Worm (Caenorhabditis elegans): ENCODE results near the gene fbxa-39.

fbxa-39 gene

DNA sequence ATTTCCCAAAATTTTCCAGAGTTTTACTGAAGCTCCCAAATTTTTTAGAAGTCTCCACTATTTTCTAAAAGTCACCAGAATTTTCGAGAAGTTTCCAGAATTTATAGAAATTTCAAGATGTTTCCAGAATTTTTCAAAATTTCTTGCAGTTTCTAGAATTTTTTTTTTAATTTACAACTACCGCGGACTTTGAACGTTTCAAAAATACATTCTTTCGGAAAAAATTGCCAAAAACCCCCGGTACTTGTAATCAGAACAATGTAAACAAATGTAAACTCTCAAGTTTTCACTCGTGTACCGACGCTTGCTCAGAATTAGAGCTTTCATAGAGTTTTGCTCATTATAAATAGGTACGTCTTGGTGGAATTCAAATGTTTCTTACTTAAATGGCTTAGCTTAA, at the start of gene fbxa-39:
Gene fbxa-39 (plus strand): TSS at position 301 of the 400 bp plus-strand sequence.
- TF ChIP-seq nhr-25 (tag; optimal IDR thresholded peaks at IDR 0.05) (no peak), egl-27 (tag; optimal IDR thresholded peaks at IDR 0.05) (no peak), nhr-11 (tag; optimal IDR thresholded peaks at IDR 0.05) (no peak)

ce11 chrIII:2223932-2224331, 48.9 kb upstream of the fbxa-39 start, which contains the start of gene srd-65:
TSS of gene srd-65 (minus strand) at chrIII:2224032.
- TF ChIP-seq nhr-43 (tag; optimal IDR thresholded peaks at IDR 0.05; ENCODE audit: poor library complexity, severe bottlenecking) (no peak), egl-5 (tag; optimal IDR thresholded peaks at IDR 0.05) (no peak), unc-39 (tag; optimal IDR thresholded peaks at IDR 0.05) (no peak), aly-2 (tag; optimal IDR thresholded peaks at IDR 0.05) (no peak)

DNA sequence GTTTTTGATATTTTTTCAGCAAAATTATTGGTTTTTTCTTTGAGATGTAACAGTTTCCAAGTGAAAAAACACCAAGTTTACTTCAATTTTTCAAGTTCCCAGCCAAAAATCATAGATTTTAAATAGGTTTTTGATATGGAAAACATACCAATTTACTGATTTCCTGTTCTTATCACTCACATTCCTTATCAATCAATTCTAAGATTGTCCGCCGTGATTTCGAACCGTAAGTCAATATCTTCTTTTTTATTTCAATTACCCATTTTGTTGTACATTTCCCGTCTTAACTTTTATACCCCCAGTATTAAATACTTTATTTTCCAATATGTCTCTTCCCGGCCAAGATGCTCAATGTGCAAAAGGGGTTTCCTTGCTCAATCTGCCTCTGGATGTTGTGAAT, 48.4 kb upstream of the fbxa-39 start, which contains the start of gene fbxa-38:
Gene fbxa-38 (plus strand): TSS at position 195 of the 400 bp plus-strand sequence.
- TF ChIP-seq pha-4 (tag; optimal IDR thresholded peaks at IDR 0.05) (no peak), unc-39 (tag; optimal IDR thresholded peaks at IDR 0.05) (no peak), mdl-1 (tag; optimal IDR thresholded peaks at IDR 0.05) (no peak), fkh-10 (GFP tag; optimal IDR thresholded peaks at IDR 0.05) (no peak), egl-5 (tag; optimal IDR thresholded peaks at IDR 0.05) (no peak), nhr-25 (tag; optimal IDR thresholded peaks at IDR 0.05) (no peak), elt-2 (tag; optimal IDR thresholded peaks at IDR 0.05) (no peak), fkh-2 (tag; optimal IDR thresholded peaks at IDR 0.05) (no peak), nhr-77 (tag; optimal IDR thresholded peaks at IDR 0.05) (no peak), lin-15B (tag; optimal IDR thresholded peaks at IDR 0.05) (no peak), ceh-9 (tag; optimal IDR thresholded peaks at IDR 0.05) (no peak), daf-12 (tag; optimal IDR thresholded peaks at IDR 0.05) (no peak), ztf-4 (tag; optimal IDR thresholded peaks at IDR 0.05) (no peak), elt-3 (tag; optimal IDR thresholded peaks at IDR 0.05) (no peak), ztf-11 (tag; optimal IDR thresholded peaks at IDR 0.05) (no peak)

DNA sequence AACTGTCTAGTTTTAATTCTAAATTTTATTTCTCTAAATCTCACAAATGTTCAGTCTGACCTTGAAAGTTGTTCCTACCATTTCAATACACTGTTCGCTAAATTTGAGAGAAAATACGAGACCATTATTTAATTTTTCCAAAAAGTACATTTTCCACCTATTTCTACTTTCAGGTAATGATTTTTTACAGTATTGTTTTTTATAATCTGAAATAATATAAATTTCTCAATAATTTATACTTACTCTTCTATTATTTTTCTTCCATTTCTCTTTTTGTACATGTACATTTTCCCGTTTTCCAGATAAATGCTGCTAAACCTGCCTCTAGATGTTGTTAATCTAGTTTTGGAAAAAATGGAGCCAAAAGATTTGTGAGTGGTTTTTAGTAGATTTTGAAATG, 45.4 kb upstream of the fbxa-39 start, which contains the start of gene fbxa-62:
Gene fbxa-62 (plus strand): TSS at position 301 of the 400 bp plus-strand sequence.
- no peak for TF ChIP-seq ztf-4 (tag; optimal IDR thresholded peaks at IDR 0.05)
- TF ChIP-seq fos-1 (tag; optimal IDR thresholded peaks at IDR 0.05): no peak
- TF ChIP-seq R02D3.7 (tag; optimal IDR thresholded peaks at IDR 0.05): no peak
- no peak for TF ChIP-seq fkh-2 (tag; optimal IDR thresholded peaks at IDR 0.05)
- no peak for TF ChIP-seq ztf-11 (tag; optimal IDR thresholded peaks at IDR 0.05)
- TF ChIP-seq unc-39 (tag; optimal IDR thresholded peaks at IDR 0.05): no peak
- TF ChIP-seq nhr-11 (tag; optimal IDR thresholded peaks at IDR 0.05): no peak
- no peak for TF ChIP-seq ama-1 (optimal IDR thresholded peaks at IDR 0.05)
- TF ChIP-seq tbx-2 (tag; optimal IDR thresholded peaks at IDR 0.05): no peak
- TF ChIP-seq ZK546.5 (tag; optimal IDR thresholded peaks at IDR 0.05): no peak
- TF ChIP-seq nhr-76 (tag; optimal IDR thresholded peaks at IDR 0.05): no peak
- no peak for TF ChIP-seq elt-2 (tag; optimal IDR thresholded peaks at IDR 0.05)
- no peak for TF ChIP-seq lin-39 (tag; optimal IDR thresholded peaks at IDR 0.05)
- no peak for TF ChIP-seq pha-4 (tag; optimal IDR thresholded peaks at IDR 0.05)

ce11 chrIII:2232360-2232759, 40.5 kb upstream of the fbxa-39 start, which contains the start of gene fbxa-47:
TSS of gene fbxa-47 (minus strand) at chrIII:2232460.
- TF ChIP-seq nhr-77 (tag; optimal IDR thresholded peaks at IDR 0.05) (no peak), ceh-16 (tag; optimal IDR thresholded peaks at IDR 0.05) (no peak), lin-15B (tag; optimal IDR thresholded peaks at IDR 0.05) (no peak), skn-1 (tag; optimal IDR thresholded peaks at IDR 0.05) (no peak), tbx-2 (tag; optimal IDR thresholded peaks at IDR 0.05) (no peak), sea-2 (GFP tag; optimal IDR thresholded peaks at IDR 0.05) (no peak), nhr-76 (tag; optimal IDR thresholded peaks at IDR 0.05) (no peak), aly-2 (tag; optimal IDR thresholded peaks at IDR 0.05) (no peak), nhr-237 (tag; optimal IDR thresholded peaks at IDR 0.05) (no peak), ztf-11 (tag; optimal IDR thresholded peaks at IDR 0.05) (no peak), egl-27 (tag; optimal IDR thresholded peaks at IDR 0.05) (no peak), lin-39 (tag; optimal IDR thresholded peaks at IDR 0.05) (no peak), unc-39 (tag; optimal IDR thresholded peaks at IDR 0.05) (no peak), nhr-11 (tag; optimal IDR thresholded peaks at IDR 0.05) (no peak), pha-4 (tag; optimal IDR thresholded peaks at IDR 0.05) (no peak), ztf-4 (tag; optimal IDR thresholded peaks at IDR 0.05) (no peak), nhr-23 (tag; optimal IDR thresholded peaks at IDR 0.05) (no peak), fos-1 (tag; optimal IDR thresholded peaks at IDR 0.05) (no peak), zag-1 (tag; optimal IDR thresholded peaks at IDR 0.05) (no peak)
